Worm (Caenorhabditis elegans) whole organism, L1 larva: ENCODE data around the gene nhr-146.
A peak's percentile ranks its signal among the peaks of the same experiment; 100 is the strongest.
"Not testable (repeated sequence)": the region's sequence is repeated elsewhere in the genome, so short reads cannot be mapped to it uniquely, and the experiment has no call there.

ENCODE experiments used
- C34B4.2 ChIP-seq: sonication (generic microtip); optimal IDR thresholded peaks from 2 replicates; lab custom pipeline; 2017; ENCODE audit warnings: mild to moderate bottlenecking, missing genetic modification characterization, missing compliant biosample characterization
- aha-1 ChIP-seq: fragments of 150-350 bp; optimal IDR thresholded peaks from 2 replicates; lab custom pipeline; 2014; ENCODE audit warnings: missing biosample characterization, missing genetic modification characterization
- alr-1 ChIP-seq: fragments of 200-800 bp; sonication (Bioruptor generic); optimal IDR thresholded peaks from 2 replicates; lab custom pipeline; 2018; ENCODE audit warnings: borderline replicate concordance, mild to moderate bottlenecking, missing genetic modification characterization, missing compliant biosample characterization
- ama-1 ChIP-seq: fragments of 150-350 bp; optimal IDR thresholded peaks from 2 replicates; lab custom pipeline; 2014
- blmp-1 ChIP-seq: fragments of 150-350 bp; optimal IDR thresholded peaks from 2 replicates; lab custom pipeline; 2014; ENCODE audit warnings: missing biosample characterization, missing genetic modification characterization
- ceh-82 ChIP-seq, 3 experiments: fragments of 150-350 bp in 1 of 3; sonication (generic microtip) in 2 of 3; optimal IDR thresholded peaks; 2 replicates each; lab custom pipeline; 2014 to 2017; ENCODE audit warnings: missing biosample characterization in 3 of 3, missing genetic modification characterization in 3 of 3
- ces-1 ChIP-seq: fragments of 150-350 bp; optimal IDR thresholded peaks from 2 replicates; lab custom pipeline; 2014; ENCODE audit warnings: missing biosample characterization, missing genetic modification reagents, missing genetic modification characterization
- dpl-1 ChIP-seq, 3 experiments: fragments of 150-350 bp in 2 of 3; sonication (generic microtip) in 1 of 3; optimal IDR thresholded peaks; 2 replicates each; lab custom pipeline; 2014 to 2017; ENCODE audit warnings: missing biosample characterization in 3 of 3, missing genetic modification characterization in 3 of 3, missing genetic modification reagents in 3 of 3
- dsc-1 ChIP-seq: sonication (generic microtip); optimal IDR thresholded peaks from 2 replicates; lab custom pipeline; 2016; ENCODE audit warnings: mild to moderate bottlenecking, missing genetic modification characterization, missing compliant biosample characterization
- efl-1 ChIP-seq, 4 experiments: fragments of 150-350 bp; optimal IDR thresholded peaks in 3 of 4; peaks in 1 of 4; 1 replicate in 1 of 4; 2 replicates in 3 of 4; lab custom pipeline; 2014; ENCODE audit warnings: missing biosample characterization in 2 of 4, missing genetic modification characterization in 2 of 4, missing genetic modification reagents in 2 of 4
- egl-13 ChIP-seq: sonication (generic microtip); optimal IDR thresholded peaks from 2 replicates; lab custom pipeline; 2016; ENCODE audit warnings: missing genotype, missing genetic modification reagents, missing genetic modification characterization, missing compliant biosample characterization
- egl-27 ChIP-seq, 2 experiments: fragments of 150-350 bp in 1 of 2; sonication (generic microtip); optimal IDR thresholded peaks; 3 replicates each; lab custom pipeline; 2017 to 2018; ENCODE audit warnings: missing biosample characterization in 2 of 2, missing genetic modification characterization in 2 of 2, missing genetic modification reagents in 2 of 2
- elt-3 ChIP-seq, 6 experiments: fragments of 150-350 bp in 1 of 6; sonication (generic microtip); optimal IDR thresholded peaks; 2 replicates each; lab custom pipeline; 2017 to 2018; ENCODE audit warnings: missing biosample characterization in 6 of 6, missing genetic modification characterization in 6 of 6, inconsistent platforms in 1 of 6
- ets-5 ChIP-seq: fragments of 200-800 bp; sonication (Bioruptor generic); IDR thresholded peaks from 2 replicates; pipeline ENCODE4 v1.3.6; 2022; ENCODE audit warnings: missing genetic modification characterization, missing compliant biosample characterization
- fkh-4 ChIP-seq: sonication (generic microtip); optimal IDR thresholded peaks from 2 replicates; lab custom pipeline; 2016; ENCODE audit warnings: missing compliant biosample characterization, missing genetic modification characterization, borderline replicate concordance
- grh-1 ChIP-seq: fragments of 200-800 bp; sonication (Bioruptor generic); IDR thresholded peaks from 2 replicates; pipeline ENCODE4 v1.3.6; 2022; ENCODE audit warnings: missing genetic modification reagents, missing genetic modification characterization, missing compliant biosample characterization
- hpl-2 ChIP-seq: fragments of 150-350 bp; optimal IDR thresholded peaks from 2 replicates; lab custom pipeline; 2014; ENCODE audit warnings: missing biosample characterization, missing genetic modification reagents, missing genetic modification characterization
- irx-1 ChIP-seq: sonication (generic microtip); optimal IDR thresholded peaks from 2 replicates; lab custom pipeline; 2016; ENCODE audit warnings: missing genetic modification characterization, missing compliant biosample characterization
- jun-1 ChIP-seq: fragments of 150-350 bp; optimal IDR thresholded peaks from 2 replicates; lab custom pipeline; 2014; ENCODE audit warnings: missing biosample characterization, missing genetic modification reagents, missing genetic modification characterization
- lin-14 ChIP-seq: fragments of 200-800 bp; sonication (Bioruptor generic); optimal IDR thresholded peaks from 2 replicates; lab custom pipeline; 2018; ENCODE audit warnings: mild to moderate bottlenecking, missing genetic modification characterization, moderate library complexity, missing compliant biosample characterization
- lin-35 ChIP-seq, 2 experiments: fragments of 150-350 bp; optimal IDR thresholded peaks; 2 replicates each; lab custom pipeline; 2014; ENCODE audit warnings: missing biosample characterization in 2 of 2, missing genetic modification characterization in 2 of 2, missing genetic modification reagents in 2 of 2
- mdl-1 ChIP-seq, 2 experiments: fragments of 150-350 bp; optimal IDR thresholded peaks; 2 replicates each; lab custom pipeline; 2014 to 2017; ENCODE audit warnings: missing biosample characterization in 2 of 2, missing genetic modification characterization in 2 of 2, inconsistent platforms in 1 of 2
- nhr-47 ChIP-seq: sonication (generic microtip); optimal IDR thresholded peaks from 2 replicates; lab custom pipeline; 2016; ENCODE audit warnings: mild to moderate bottlenecking, missing genetic modification characterization, moderate library complexity, missing compliant biosample characterization
- nhr-71 ChIP-seq: sonication (generic microtip); optimal IDR thresholded peaks from 2 replicates; lab custom pipeline; 2016; ENCODE audit warnings: mild to moderate bottlenecking, missing genetic modification characterization, moderate library complexity, missing compliant biosample characterization
- nhr-85 ChIP-seq: sonication (generic microtip); peaks from one replicate; lab custom pipeline; 2016; ENCODE audit warnings: missing genetic modification characterization, inconsistent platforms, missing compliant biosample characterization
- nhr-90 ChIP-seq: sonication (generic microtip); optimal IDR thresholded peaks from 2 replicates; lab custom pipeline; 2016; ENCODE audit warnings: mild to moderate bottlenecking, missing genetic modification characterization, missing compliant biosample characterization; ENCODE audit not compliant: poor library complexity
- pax-3 ChIP-seq: fragments of 200-800 bp; sonication (Bioruptor generic); optimal IDR thresholded peaks from 2 replicates; lab custom pipeline; 2018; ENCODE audit warnings: mild to moderate bottlenecking, missing genetic modification characterization, moderate library complexity, missing compliant biosample characterization
- pqm-1 ChIP-seq: sonication (generic microtip); optimal IDR thresholded peaks from 3 replicates; lab custom pipeline; 2017; ENCODE audit warnings: missing biosample characterization, missing genetic modification characterization
- skn-1 ChIP-seq: fragments of 150-350 bp; optimal IDR thresholded peaks from 2 replicates; lab custom pipeline; 2014; ENCODE audit warnings: missing biosample characterization, missing genetic modification characterization
- sox-4 ChIP-seq: sonication (generic microtip); optimal IDR thresholded peaks from 2 replicates; lab custom pipeline; 2016; ENCODE audit warnings: missing genetic modification characterization, missing compliant biosample characterization
- swsn-7 ChIP-seq: sonication (generic microtip); optimal IDR thresholded peaks from 2 replicates; lab custom pipeline; 2016; ENCODE audit warnings: missing genetic modification characterization, missing compliant biosample characterization
- unc-30 ChIP-seq: sonication (generic microtip); optimal IDR thresholded peaks from 2 replicates; lab custom pipeline; 2017; ENCODE audit warnings: missing biosample characterization, missing genetic modification characterization
- unc-62 ChIP-seq: fragments of 150-350 bp; optimal IDR thresholded peaks from 2 replicates; lab custom pipeline; 2014; ENCODE audit warnings: missing biosample characterization, missing genetic modification reagents, missing genetic modification characterization
- unc-98 ChIP-seq: fragments of 200-800 bp; sonication (Bioruptor generic); IDR thresholded peaks from 2 replicates; pipeline ENCODE4 v1.3.6; 2022; ENCODE audit warnings: missing genetic modification characterization, missing compliant biosample characterization

The nhr-146 gene

ce11 chrIV:1600784-1601183 is 25.8 kb upstream of the nhr-146 start:
- TF ChIP-seq dpl-1 (GFP tag; optimal IDR thresholded peaks at IDR 0.05; lab: Kevin White, UChicago) (peak in 1 of 3 experiments; percentile 4), efl-1 (optimal IDR thresholded peaks at IDR 0.05; lab: Kevin White, UChicago) (peak in 1 of 2 experiments; percentile 54), efl-1 (GFP tag; optimal IDR thresholded peaks at IDR 0.05 in 1 of 2; lab: Kevin White, UChicago) (peak in 1 of 2 experiments; percentile 8), nhr-47 (tag; lab: Kevin White, UChicago) (no peak)

ce11 chrIV:1601357-1601756 is 25.2 kb upstream of the nhr-146 start, which contains the start of gene set-23:
TSS of gene set-23 (plus strand) at chrIV:1601657.
- no peak for TF ChIP-seq nhr-90 (tag; lab: Kevin White, UChicago)
- no peak for TF ChIP-seq alr-1 (tag; lab: Kevin White, UChicago)
- no peak for TF ChIP-seq ces-1 (GFP tag; lab: Kevin White, UChicago)
- no peak for TF ChIP-seq aha-1 (tag; lab: Kevin White, UChicago)
- no peak for TF ChIP-seq ceh-82 (tag; optimal IDR thresholded peaks at IDR 0.05; lab: Kevin White, UChicago)
- no peak for TF ChIP-seq jun-1 (tag; lab: Kevin White, UChicago)
- TF ChIP-seq ets-5 (GFP tag; lab: Robert Waterston, UW) = no peak
- no peak for TF ChIP-seq egl-13 (tag; lab: Kevin White, UChicago)
- no peak for TF ChIP-seq nhr-71 (tag; lab: Kevin White, UChicago)
- no peak for TF ChIP-seq grh-1 (GFP tag; lab: Robert Waterston, UW)
- no peak for TF ChIP-seq blmp-1
- TF ChIP-seq swsn-7 (tag; lab: Kevin White, UChicago) = no peak
- TF ChIP-seq unc-98 (GFP tag; lab: Robert Waterston, UW) = no peak
- TF ChIP-seq ama-1 (lab: Kevin White, UChicago) = no peak
- no peak for TF ChIP-seq mdl-1 (tag; optimal IDR thresholded peaks at IDR 0.05; lab: Kevin White, UChicago)
- TF ChIP-seq elt-3 (tag; optimal IDR thresholded peaks at IDR 0.05; lab: Kevin White, UChicago) = no peak

ce11 chrIV:1602936-1603457 is 23.6 kb upstream of the nhr-146 start:
- no peak for TF ChIP-seq fkh-4
- TF ChIP-seq hpl-2 (GFP tag; lab: Kevin White, UChicago) = no peak
- TF ChIP-seq unc-62 (GFP tag; lab: Kevin White, UChicago) = no peak
- TF ChIP-seq nhr-85 (tag; lab: Kevin White, UChicago) = no peak
- no peak for TF ChIP-seq skn-1 (tag; lab: Kevin White, UChicago)

ce11 chrIV:1605276-1605762 is 21.3 kb upstream of the nhr-146 start, which contains the start of gene Y41D4B.11:
TSS of gene Y41D4B.11 (plus strand) at chrIV:1605712.
- TF ChIP-seq skn-1 (tag; lab: Kevin White, UChicago) (no peak), egl-27 (tag; optimal IDR thresholded peaks at IDR 0.05; lab: Kevin White, UChicago) (no peak), egl-13 (tag; lab: Kevin White, UChicago) (no peak), dsc-1 (tag; lab: Kevin White, UChicago) (no peak), irx-1 (tag; lab: Kevin White, UChicago) (no peak)

ce11 chrIV:1609973-1610372 is 16.6 kb upstream of the nhr-146 start, which contains the start of gene dsl-3:
TSS of gene dsl-3 (plus strand) at chrIV:1610273.
- not testable (repeated sequence) for TF ChIP-seq nhr-90 (tag; lab: Kevin White, UChicago); swsn-7 (tag; lab: Kevin White, UChicago); lin-14 (GFP tag; lab: Kevin White, UChicago)

- TF ChIP-seq pqm-1 (tag; lab: Kevin White, UChicago) = no peak
- TF ChIP-seq skn-1 (tag; lab: Kevin White, UChicago) = no peak
- TF ChIP-seq unc-30 (tag; lab: Kevin White, UChicago) = no peak
- TF ChIP-seq lin-35 (GFP tag; optimal IDR thresholded peaks at IDR 0.05; lab: Kevin White, UChicago) = peak in 1 of 2 experiments; percentile 19
- TF ChIP-seq egl-13 (tag; lab: Kevin White, UChicago) = no peak
- no peak for TF ChIP-seq sox-4 (tag; lab: Kevin White, UChicago)
- TF ChIP-seq lin-14 (GFP tag; lab: Kevin White, UChicago) = no peak
- no peak for TF ChIP-seq efl-1 (optimal IDR thresholded peaks at IDR 0.05; lab: Kevin White, UChicago)
- TF ChIP-seq efl-1 (GFP tag; optimal IDR thresholded peaks at IDR 0.05 in 1 of 2; lab: Kevin White, UChicago) = peak in 1 of 2 experiments; percentile 51
- TF ChIP-seq pax-3 = no peak
- TF ChIP-seq C34B4.2 = no peak
- peak; percentile 47 for TF ChIP-seq blmp-1
Measured at ce11 chrIV:1613592-1613991, 13.0 kb upstream of the nhr-146 start, which contains the start of gene nhr-122. TSS of gene nhr-122 (plus strand) at chrIV:1613892.
